Worm (Caenorhabditis elegans) whole organism, L1 larva: ENCODE measurements around the gene C06H5.12.
"Not testable (repeated sequence)": the region's sequence is repeated elsewhere in the genome, so short reads cannot be mapped to it uniquely, and the experiment has no call there.

Experiments used
- C04F5.9 ChIP-seq: sonication (generic microtip); optimal IDR thresholded peaks from 2 replicates; lab custom pipeline; 2016; ENCODE audit warnings: missing genetic modification characterization, missing compliant biosample characterization
- C16A3.4 ChIP-seq: fragments of 150-350 bp; optimal IDR thresholded peaks from 2 replicates; lab custom pipeline; 2014; ENCODE audit warnings: missing biosample characterization, missing genetic modification characterization
- C34B4.2 ChIP-seq: sonication (generic microtip); optimal IDR thresholded peaks from 2 replicates; lab custom pipeline; 2017; ENCODE audit warnings: mild to moderate bottlenecking, missing genetic modification characterization, missing compliant biosample characterization
- aly-2 ChIP-seq: fragments of 150-350 bp; optimal IDR thresholded peaks from 2 replicates; lab custom pipeline; 2014; ENCODE audit warnings: missing biosample characterization, missing genetic modification characterization
- ama-1 ChIP-seq: fragments of 150-350 bp; optimal IDR thresholded peaks from 2 replicates; lab custom pipeline; 2014
- ceh-63 ChIP-seq: fragments of 200-800 bp; sonication (Bioruptor generic); optimal IDR thresholded peaks from 2 replicates; lab custom pipeline; 2018; ENCODE audit warnings: mild to moderate bottlenecking, missing genetic modification characterization, missing compliant biosample characterization
- ceh-88 ChIP-seq: fragments of 200-800 bp; sonication (Bioruptor generic); IDR thresholded peaks from 2 replicates; pipeline ENCODE4 v1.3.6; 2022; ENCODE audit warnings: missing genetic modification characterization, missing compliant biosample characterization
- ces-1 ChIP-seq: fragments of 150-350 bp; optimal IDR thresholded peaks from 2 replicates; lab custom pipeline; 2014; ENCODE audit warnings: missing biosample characterization, missing genetic modification reagents, missing genetic modification characterization
- dpl-1 ChIP-seq, 3 experiments: fragments of 150-350 bp in 2 of 3; sonication (generic microtip) in 1 of 3; optimal IDR thresholded peaks; 2 replicates each; lab custom pipeline; 2014 to 2017; ENCODE audit warnings: missing biosample characterization in 3 of 3, missing genetic modification characterization in 3 of 3, missing genetic modification reagents in 3 of 3
- efl-3 ChIP-seq: fragments of 200-800 bp; sonication (Bioruptor generic); optimal IDR thresholded peaks from 2 replicates; lab custom pipeline; 2018; ENCODE audit warnings: mild to moderate bottlenecking, missing genetic modification characterization, missing compliant biosample characterization
- egl-27 ChIP-seq, 2 experiments: fragments of 150-350 bp in 1 of 2; sonication (generic microtip); optimal IDR thresholded peaks; 3 replicates each; lab custom pipeline; 2017 to 2018; ENCODE audit warnings: missing biosample characterization in 2 of 2, missing genetic modification characterization in 2 of 2, missing genetic modification reagents in 2 of 2
- elt-2 ChIP-seq: sonication (generic microtip); optimal IDR thresholded peaks from 2 replicates; lab custom pipeline; 2016; ENCODE audit warnings: missing genetic modification characterization, mild to moderate bottlenecking, inconsistent platforms, missing compliant biosample characterization, missing genetic modification reagents
- jun-1 ChIP-seq: fragments of 150-350 bp; optimal IDR thresholded peaks from 2 replicates; lab custom pipeline; 2014; ENCODE audit warnings: missing biosample characterization, missing genetic modification reagents, missing genetic modification characterization
- lsy-2 ChIP-seq, 2 experiments: fragments of 150-350 bp; optimal IDR thresholded peaks; 2 replicates each; lab custom pipeline; 2014; ENCODE audit warnings: missing biosample characterization in 2 of 2, missing genetic modification characterization in 2 of 2
- mdl-1 ChIP-seq, 2 experiments: fragments of 150-350 bp; optimal IDR thresholded peaks; 2 replicates each; lab custom pipeline; 2014 to 2017; ENCODE audit warnings: missing biosample characterization in 2 of 2, missing genetic modification characterization in 2 of 2, inconsistent platforms in 1 of 2
- mef-2 ChIP-seq: fragments of 150-350 bp; optimal IDR thresholded peaks from 2 replicates; lab custom pipeline; 2014; ENCODE audit warnings: missing biosample characterization, missing genetic modification characterization
- nhr-11 ChIP-seq: fragments of 150-350 bp; optimal IDR thresholded peaks from 2 replicates; lab custom pipeline; 2014; ENCODE audit warnings: missing biosample characterization, missing genetic modification characterization
- nhr-20 ChIP-seq: sonication (generic microtip); optimal IDR thresholded peaks from 2 replicates; lab custom pipeline; 2016; ENCODE audit warnings: mild to moderate bottlenecking, missing genetic modification characterization, missing compliant biosample characterization
- nhr-85 ChIP-seq: sonication (generic microtip); peaks from one replicate; lab custom pipeline; 2016; ENCODE audit warnings: missing genetic modification characterization, inconsistent platforms, missing compliant biosample characterization
- nhr-90 ChIP-seq: sonication (generic microtip); optimal IDR thresholded peaks from 2 replicates; lab custom pipeline; 2016; ENCODE audit warnings: mild to moderate bottlenecking, missing genetic modification characterization, missing compliant biosample characterization; ENCODE audit not compliant: poor library complexity
- pax-3 ChIP-seq: fragments of 200-800 bp; sonication (Bioruptor generic); optimal IDR thresholded peaks from 2 replicates; lab custom pipeline; 2018; ENCODE audit warnings: mild to moderate bottlenecking, missing genetic modification characterization, moderate library complexity, missing compliant biosample characterization
- sox-4 ChIP-seq: sonication (generic microtip); optimal IDR thresholded peaks from 2 replicates; lab custom pipeline; 2016; ENCODE audit warnings: missing genetic modification characterization, missing compliant biosample characterization
- tlp-1 ChIP-seq: fragments of 150-350 bp; optimal IDR thresholded peaks from 2 replicates; lab custom pipeline; 2014; ENCODE audit warnings: missing biosample characterization, missing genetic modification characterization
- unc-62 ChIP-seq: fragments of 150-350 bp; optimal IDR thresholded peaks from 2 replicates; lab custom pipeline; 2014; ENCODE audit warnings: missing biosample characterization, missing genetic modification reagents, missing genetic modification characterization
- xbp-1 ChIP-seq: sonication (generic microtip); optimal IDR thresholded peaks from 2 replicates; lab custom pipeline; 2016; ENCODE audit warnings: missing genetic modification characterization, missing compliant biosample characterization
- zip-4 ChIP-seq: fragments of 200-800 bp; sonication (Bioruptor generic); optimal IDR thresholded peaks from 2 replicates; lab custom pipeline; 2018; ENCODE audit warnings: mild to moderate bottlenecking, missing genetic modification characterization, moderate library complexity, missing compliant biosample characterization

The C06H5.12 gene

DNA sequence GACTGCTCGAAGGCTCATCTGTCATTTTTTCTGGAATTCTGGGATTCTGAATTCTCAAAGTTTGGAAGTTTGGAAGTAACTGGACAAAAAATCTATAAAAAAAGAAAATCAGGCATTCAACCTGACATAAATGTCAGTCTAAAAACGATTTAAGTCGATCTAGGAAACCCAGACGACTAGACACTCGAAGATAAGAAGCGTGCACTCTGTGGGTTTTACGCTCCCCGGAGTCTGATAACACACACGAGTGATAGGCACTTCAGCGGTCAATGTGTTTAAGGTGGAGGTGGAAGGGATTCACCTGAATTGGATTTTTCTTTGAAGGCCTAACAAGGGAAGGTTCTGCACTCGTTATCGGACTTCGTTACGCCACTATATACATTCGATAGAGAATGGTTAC is 5.6 kb upstream of the C06H5.12 start, which contains the start of gene C06H5.6:
TSS of gene C06H5.6 (minus strand) at position 46 of the 400 bp plus-strand sequence.
- TF ChIP-seq elt-2 (tag; lab: Kevin White, UChicago) (peak; percentile 12), unc-62 (no peak), mdl-1 (tag; optimal IDR thresholded peaks at IDR 0.05; lab: Kevin White, UChicago) (no peak), C34B4.2 (tag; lab: Kevin White, UChicago) (no peak), jun-1 (no peak)

DNA sequence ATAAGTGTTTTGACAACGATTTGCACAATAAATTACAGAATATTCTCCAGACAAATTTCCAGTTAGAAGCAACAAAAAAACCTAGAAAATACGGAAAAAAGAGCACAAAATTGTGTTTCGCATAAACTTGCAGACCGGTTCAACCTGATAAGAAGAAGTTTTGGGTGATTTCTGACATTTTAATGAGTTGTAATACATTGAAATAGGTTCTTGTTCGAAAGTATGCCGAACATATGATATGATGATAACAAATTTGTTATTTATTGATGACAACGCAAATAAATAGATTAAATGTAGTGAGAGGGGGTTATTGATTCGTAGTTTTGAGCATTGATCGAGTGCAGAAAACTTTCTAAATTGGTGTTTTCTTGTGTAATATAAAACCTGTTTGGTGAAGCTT is 3.3 kb upstream of the C06H5.12 start:
- TF ChIP-seq nhr-11 (tag; lab: Kevin White, UChicago) (no peak), ama-1 (no peak), jun-1 (no peak), mdl-1 (tag; optimal IDR thresholded peaks at IDR 0.05; lab: Kevin White, UChicago) (no peak), C16A3.4 (no peak), ceh-88 (GFP tag; lab: Robert Waterston, UW) (no peak), xbp-1 (tag; lab: Kevin White, UChicago) (no peak), ceh-63 (GFP tag; lab: Kevin White, UChicago) (no peak), egl-27 (tag; optimal IDR thresholded peaks at IDR 0.05; lab: Kevin White, UChicago) (no peak), nhr-85 (no peak), lsy-2 (tag; optimal IDR thresholded peaks at IDR 0.05; lab: Kevin White, UChicago) (no peak)

DNA sequence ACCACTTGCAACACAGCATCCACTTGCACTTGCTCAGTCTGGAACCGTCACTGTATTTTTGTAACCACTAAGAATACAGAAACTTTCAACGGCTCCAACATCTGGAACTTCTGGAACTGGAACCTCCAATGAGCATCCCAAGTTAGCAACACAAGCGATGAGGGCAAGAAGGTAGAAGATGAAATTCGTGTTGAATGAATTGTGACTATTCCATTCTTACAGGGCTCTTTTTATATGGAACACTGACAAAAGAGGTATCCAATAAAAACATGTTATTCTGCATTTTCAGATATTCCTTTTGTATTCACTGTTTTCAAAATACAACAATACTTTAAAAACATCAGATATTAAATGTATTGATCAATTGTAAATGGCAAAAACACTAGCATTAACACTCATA is 626 bp upstream of the C06H5.12 start, which contains the start of gene C06H5.11:
TSS of gene C06H5.11 (minus strand) at position 101 of the 400 bp plus-strand sequence.
- not testable (repeated sequence) for TF ChIP-seq lsy-2 (tag; optimal IDR thresholded peaks at IDR 0.05; lab: Kevin White, UChicago); tlp-1 (tag; lab: Kevin White, UChicago); nhr-90 (tag; lab: Kevin White, UChicago)

DNA sequence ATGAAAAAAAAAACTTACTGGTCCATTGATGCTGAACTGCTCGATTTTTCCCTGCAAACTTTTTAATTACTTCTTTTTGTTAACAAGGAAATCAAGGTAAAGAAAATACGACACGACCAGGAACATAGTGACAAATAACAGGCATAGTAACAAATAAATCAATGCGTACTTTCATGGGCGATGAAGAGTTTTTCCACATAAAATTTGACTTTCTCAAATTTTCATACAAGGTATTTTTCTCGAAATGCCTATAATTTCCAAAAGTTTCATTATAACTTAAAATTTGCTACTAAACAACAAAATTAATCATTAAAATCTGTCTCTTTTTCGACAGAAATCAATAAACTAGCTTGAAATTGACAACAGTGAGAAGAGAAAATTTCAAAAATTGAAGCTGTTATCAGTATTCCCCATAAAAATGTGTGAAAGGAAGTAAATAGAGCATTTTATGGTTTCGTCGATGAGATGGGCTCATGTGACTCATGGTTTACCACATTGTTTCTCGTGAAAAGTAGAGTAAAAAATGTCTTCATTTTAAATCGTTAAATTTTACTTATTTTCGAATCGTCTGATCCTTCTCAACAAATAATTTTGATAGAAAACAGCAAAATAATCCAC is 2.3 kb downstream of the C06H5.12 start, which contains the start of gene fbxa-156:
TSS of gene fbxa-156 (minus strand) at position 51 of the 618 bp plus-strand sequence.
- TF ChIP-seq elt-2 (tag; lab: Kevin White, UChicago) (peak; percentile 25), sox-4 (tag; lab: Kevin White, UChicago) (no peak)

DNA sequence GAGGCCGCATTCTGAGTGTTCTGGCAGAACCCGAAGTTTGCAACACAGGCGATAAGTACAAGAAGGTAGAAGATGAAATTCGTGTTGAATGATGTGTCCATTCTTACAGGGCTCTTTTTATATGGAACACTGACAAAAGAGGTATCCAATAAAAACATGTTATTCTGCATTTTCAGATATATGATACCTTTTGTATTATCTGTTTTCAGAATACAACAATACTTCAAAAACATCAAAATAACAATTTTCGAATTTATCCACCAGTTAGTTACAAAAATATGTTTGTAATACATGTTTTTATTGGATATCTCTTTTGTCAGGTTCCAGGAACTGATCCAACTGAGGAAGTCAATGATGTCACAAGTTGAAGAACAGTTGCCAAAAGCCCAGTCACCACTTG is 3.1 kb downstream of the C06H5.12 start, which contains the start of gene C06H5.13:
TSS of gene C06H5.13 (minus strand) at position 101 of the 400 bp plus-strand sequence.
- not testable (repeated sequence) for TF ChIP-seq aly-2 (tag; lab: Kevin White, UChicago); elt-2 (tag; lab: Kevin White, UChicago); efl-3 (GFP tag; lab: Kevin White, UChicago)

DNA sequence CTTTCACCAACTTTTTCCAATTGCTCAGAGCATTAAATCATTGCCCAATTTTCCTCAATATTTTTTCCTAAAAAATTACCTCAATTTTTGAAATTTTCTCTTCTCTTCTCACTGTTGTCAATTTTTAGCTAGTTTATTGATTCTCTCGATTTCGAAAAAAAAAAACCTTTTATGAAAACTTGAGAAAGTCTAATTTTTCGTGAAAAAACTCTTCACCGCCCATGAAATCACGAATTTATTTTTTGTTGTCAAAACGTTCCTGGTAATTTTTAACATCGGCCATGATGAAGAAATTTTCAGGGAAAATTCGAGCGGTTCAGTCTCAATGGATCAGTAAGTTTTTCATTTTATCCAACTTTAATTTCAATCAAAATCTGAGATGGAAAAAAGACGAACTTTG is 4.9 kb downstream of the C06H5.12 start, which contains the start of gene fbxa-157:
TSS of gene fbxa-157 (plus strand) at position 301 of the 400 bp plus-strand sequence.
- TF ChIP-seq pax-3 (tag; lab: Kevin White, UChicago) (no peak), zip-4 (no peak), elt-2 (tag; lab: Kevin White, UChicago) (no peak), mef-2 (tag; lab: Kevin White, UChicago) (no peak), C04F5.9 (tag; lab: Kevin White, UChicago) (no peak), egl-27 (tag; optimal IDR thresholded peaks at IDR 0.05; lab: Kevin White, UChicago) (no peak), nhr-20 (no peak), dpl-1 (GFP tag; optimal IDR thresholded peaks at IDR 0.05; lab: Kevin White, UChicago) (no peak)

DNA sequence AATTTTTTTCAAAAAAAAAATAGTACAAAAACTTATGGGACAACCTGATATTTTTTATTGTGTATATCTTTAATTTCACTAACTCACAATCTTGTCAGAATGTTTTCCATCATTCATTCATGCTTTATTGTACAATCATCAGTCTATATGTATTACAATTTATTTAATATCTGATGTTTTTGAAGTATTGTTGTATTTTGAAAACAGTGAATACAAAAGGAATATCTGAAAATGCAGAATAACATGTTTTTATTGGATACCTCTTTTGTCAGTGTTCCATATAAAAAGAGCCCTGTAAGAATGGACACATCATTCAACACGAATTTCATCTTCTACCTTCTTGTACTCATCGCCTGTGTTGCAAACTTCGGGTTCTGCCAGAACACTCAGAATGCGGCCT is 9.2 kb downstream of the C06H5.12 start, which contains the start of gene C06H5.14:
TSS of gene C06H5.14 (plus strand) at position 301 of the 400 bp plus-strand sequence.
- not testable (repeated sequence) for TF ChIP-seq sox-4 (tag; lab: Kevin White, UChicago); ces-1 (GFP tag; lab: Kevin White, UChicago); nhr-85
